Fruit fly (Drosophila melanogaster) S2 (cell line): ENCODE data around the gene CG10185.

Experiments
- CG8478 ChIP-seq: fragments of >200 bp; optimal IDR thresholded peaks from 2 replicates; lab custom pipeline; 2018
- CTCF ChIP-seq, 2 experiments: fragments of >200 bp; optimal IDR thresholded peaks; 2 replicates each; lab custom pipeline; 2018

The CG10185 gene

DNA sequence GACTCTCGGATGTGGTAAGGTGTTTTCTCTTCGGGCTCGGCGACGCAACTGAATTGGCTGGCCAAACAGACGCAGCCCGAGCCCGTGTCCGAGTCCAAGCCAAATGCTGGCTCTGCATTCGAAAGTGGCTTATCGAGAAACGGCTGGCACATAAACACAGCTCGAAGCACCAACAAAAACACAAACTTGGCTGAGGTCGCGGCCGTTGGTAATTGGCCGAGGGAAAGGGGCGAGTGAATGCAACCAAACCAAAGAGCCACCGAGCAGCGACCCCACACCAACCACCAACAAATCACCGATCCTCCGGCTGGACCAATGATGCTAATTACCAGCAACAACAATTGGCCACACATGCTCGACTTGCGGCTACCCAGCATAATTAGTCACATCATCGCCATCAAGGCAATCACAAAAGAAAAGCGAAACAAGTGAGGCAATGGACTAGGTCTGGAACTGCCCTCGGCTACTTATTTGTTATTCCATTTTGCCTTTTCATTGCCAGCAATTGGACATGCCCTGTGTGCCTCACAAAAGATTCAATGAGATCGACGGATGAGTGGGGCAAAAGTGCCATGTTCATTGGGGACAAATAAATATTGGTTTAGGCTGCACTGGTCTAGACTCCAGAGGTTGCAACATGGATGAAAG is 13.7 kb upstream of the CG10185 start, which contains the start of gene CG32855:
Gene CG32855 (minus strand): TSS at position 51 of the 648 bp plus-strand sequence.
- TF ChIP-seq CG8478 (lab: Kevin White, UChicago) (no peak), CTCF (optimal IDR thresholded peaks at IDR 0.05; lab: Kevin White, UChicago) (no peak)

DNA sequence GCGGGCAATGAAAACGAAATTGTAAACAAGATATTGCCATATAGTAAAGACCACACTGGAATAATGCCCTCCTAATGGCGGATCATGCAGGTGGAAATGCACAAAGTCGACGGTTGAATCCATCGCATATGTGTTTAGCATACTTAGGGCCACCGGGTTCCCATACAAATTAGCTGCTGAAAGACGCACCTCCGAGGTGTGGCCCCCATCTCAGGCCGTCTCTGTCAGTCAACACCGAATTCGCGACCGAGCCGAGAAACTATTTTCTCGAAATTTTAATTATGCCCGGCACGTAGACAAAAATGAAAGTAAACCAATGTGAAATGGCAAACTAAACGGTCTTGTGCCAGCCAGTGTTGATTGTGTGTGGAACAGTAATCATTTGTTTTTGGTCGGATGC is 10.9 kb upstream of the CG10185 start:
- no peak for TF ChIP-seq CG8478 (lab: Kevin White, UChicago)

DNA sequence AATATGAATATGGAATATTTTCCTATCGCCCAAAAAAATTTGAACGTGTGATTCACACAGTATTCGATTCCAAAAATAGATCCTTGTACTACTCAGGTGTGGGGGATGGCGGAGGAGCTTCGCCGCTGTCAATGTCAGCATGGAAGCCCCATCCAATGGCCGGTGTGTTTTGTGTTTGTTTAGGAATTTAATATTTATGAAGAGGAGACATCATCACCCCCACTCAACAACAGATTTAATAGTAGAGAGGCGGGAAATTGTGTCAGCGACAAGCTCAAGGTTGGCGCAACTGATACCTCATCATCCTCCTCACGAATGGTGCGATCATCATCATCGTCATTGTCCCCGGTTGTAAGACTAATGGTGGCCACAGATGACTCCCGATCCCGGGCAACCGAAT is 6.7 kb upstream of the CG10185 start:
- no peak for TF ChIP-seq CG8478 (lab: Kevin White, UChicago)
- no peak for TF ChIP-seq CTCF (optimal IDR thresholded peaks at IDR 0.05; lab: Kevin White, UChicago)

DNA sequence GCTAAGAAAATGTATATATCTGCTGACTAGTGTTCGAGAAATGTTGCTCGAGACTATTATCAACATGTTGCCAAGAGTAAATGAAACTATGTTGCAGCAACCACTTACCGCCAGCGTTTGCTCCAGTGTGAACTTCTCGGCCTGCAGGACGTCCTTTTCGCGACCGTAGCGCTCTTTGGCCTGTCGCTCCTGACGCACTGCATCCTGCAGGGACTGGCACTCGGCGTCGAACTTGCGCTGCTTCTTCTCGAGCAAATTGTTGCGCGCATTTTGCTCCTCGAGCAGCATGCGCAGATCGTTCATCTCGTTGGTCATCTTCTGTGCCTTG is 5.2 kb upstream of the CG10185 start:
- TF ChIP-seq CTCF (optimal IDR thresholded peaks at IDR 0.05; lab: Kevin White, UChicago), result no peak
- TF ChIP-seq CG8478 (lab: Kevin White, UChicago), result no peak

DNA sequence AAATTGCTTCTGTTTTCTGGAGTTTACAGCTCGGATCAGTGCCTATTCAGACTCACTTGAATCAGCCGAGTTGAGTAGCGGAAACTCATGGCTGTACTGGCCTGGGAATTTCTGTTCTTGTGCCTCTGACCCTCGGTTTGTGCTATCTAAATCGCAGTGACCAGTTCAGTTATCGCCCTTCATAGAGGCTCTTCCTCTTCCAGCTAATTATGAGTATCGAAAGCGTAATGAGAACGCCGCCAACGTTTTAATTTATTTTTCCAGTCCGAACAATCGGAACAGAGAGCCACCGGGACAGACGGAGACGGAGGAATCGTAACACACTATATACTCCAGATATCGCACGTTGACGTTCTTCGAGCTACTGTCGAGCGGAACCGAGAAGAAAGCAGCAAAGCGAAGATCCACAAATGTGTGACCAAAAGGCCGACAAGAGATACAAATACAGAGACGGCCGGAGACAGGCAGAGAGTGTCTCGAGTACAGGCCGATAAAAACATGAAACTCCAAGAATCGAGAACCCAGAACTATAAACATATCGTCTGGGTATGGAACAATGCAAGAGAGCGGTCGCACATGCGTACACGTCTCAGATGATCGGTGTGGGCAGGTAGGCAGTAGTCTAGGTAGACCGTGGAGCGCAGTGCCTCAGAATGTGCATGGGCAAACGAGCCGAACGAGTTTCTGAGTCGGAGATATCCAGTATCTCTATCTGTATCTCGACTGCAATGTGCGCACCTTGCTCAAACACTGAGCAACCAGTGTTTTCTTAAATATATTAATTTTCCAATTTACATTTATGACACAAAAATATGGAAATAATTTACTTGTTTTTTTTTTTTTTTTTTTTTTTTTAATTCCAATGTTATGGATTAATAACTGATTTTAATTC is 4.5 kb upstream of the CG10185 start:
- TF ChIP-seq CG8478 (lab: Kevin White, UChicago), result no peak
- no peak for TF ChIP-seq CTCF (optimal IDR thresholded peaks at IDR 0.05; lab: Kevin White, UChicago)

DNA sequence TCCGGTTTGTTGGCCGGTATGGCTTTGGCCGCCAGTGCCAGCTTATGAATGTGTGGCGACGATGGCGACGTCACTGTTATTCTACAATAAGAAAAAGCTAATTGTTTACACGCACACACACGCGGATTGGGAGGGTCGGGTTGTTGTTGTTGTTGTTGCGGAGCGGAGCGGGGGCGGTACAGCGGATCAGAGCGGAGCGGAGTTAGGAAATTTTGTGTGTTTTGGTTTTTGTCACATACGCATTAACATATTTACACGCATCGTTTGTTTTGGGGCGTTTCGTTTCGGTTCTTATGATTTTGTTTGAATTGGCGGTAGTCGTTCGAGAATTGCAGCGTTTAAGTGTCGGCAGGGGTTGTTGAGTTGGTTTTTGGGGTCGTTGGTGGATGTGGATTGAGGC is 1.9 kb upstream of the CG10185 start:
- TF ChIP-seq CTCF (optimal IDR thresholded peaks at IDR 0.05; lab: Kevin White, UChicago) (no peak), CG8478 (lab: Kevin White, UChicago) (no peak)

DNA sequence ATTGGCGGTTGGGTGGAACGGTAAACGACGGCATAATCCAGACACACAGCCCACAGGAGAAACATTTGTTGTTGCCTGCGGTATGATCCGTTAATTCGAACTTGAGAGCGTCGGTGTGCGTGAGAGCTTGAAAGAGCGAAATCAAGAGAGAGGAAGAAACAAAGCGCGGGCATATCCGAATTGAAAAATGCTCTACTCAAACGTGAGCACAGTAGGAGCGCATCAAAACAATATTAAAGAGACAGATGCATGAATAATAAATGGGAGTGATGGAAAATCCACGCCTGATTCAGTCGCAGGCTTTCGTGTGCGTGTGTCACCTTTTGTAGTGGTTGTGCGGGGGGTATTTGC is 16.1 kb downstream of the CG10185 start:
- TF ChIP-seq CG8478 (lab: Kevin White, UChicago) (no peak), CTCF (optimal IDR thresholded peaks at IDR 0.05; lab: Kevin White, UChicago) (no peak)

DNA sequence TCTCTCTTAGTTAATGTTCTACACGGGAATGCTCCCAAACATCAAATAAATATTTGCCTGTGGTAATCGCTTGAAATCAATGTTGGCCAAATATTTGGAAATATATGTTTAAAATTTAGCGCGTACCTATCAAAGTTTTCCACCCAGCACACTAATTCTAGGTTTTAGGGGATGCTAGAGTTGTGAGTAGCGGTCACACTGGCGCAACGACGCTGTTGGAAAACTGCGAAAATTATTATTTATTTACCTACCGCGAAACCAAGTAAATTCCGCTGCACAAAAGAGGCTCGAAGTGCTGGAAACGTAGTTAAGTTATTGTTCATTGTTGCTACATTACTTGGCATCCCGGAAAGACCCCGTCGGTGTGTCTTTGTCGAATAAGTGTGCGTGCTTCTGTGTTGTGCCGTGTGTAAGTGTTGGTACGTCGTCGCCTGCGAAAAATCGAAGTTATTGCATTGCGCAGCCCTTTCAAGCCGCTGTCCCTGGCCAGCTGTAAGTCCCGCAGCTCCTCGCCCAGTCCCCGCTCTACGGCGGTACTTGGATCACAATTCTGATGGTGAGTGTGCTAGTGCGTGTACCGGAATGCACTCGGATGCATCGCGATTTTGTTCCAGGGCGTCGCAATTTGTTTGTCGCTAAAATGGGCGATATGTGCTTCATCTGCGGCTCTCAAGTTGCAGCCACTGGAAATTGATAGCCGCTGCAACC is 16.6 kb downstream of the CG10185 start, which contains the start of gene msps:
Gene msps (plus strand): TSS at position 181 of the 708 bp plus-strand sequence.
- peak; percentile 2 to 22 for TF ChIP-seq CTCF (optimal IDR thresholded peaks at IDR 0.05; lab: Kevin White, UChicago)
- TF ChIP-seq CG8478 (lab: Kevin White, UChicago), result no peak

DNA sequence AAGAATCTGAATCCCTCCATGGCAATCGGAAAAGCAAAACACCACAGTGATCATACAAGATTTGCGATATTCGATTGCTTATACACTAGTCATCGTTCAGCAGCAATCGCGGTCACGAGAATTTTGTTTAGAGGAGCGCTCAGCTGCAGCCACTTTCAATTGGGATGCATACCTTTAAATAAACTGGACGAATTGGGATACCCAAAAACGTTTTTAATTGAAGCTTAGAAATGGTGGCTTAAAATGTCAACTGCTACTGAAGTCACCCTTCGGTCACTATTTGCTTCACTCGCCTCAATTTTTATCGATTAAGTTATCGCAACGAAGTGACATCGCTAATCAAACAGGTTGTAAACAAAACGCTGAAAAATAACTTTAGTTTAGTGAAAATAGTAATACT is 18.0 kb downstream of the CG10185 start, which contains the start of the genes IKKbeta and CG5013:
Gene IKKbeta (minus strand): TSS at position 53 of the 400 bp plus-strand sequence.
Gene CG5013 (plus strand): TSS at position 302 of the 400 bp plus-strand sequence.
- TF ChIP-seq CG8478 (lab: Kevin White, UChicago) (no peak), CTCF (optimal IDR thresholded peaks at IDR 0.05; lab: Kevin White, UChicago) (peak in 1 of 2 experiments; percentile 19)

DNA sequence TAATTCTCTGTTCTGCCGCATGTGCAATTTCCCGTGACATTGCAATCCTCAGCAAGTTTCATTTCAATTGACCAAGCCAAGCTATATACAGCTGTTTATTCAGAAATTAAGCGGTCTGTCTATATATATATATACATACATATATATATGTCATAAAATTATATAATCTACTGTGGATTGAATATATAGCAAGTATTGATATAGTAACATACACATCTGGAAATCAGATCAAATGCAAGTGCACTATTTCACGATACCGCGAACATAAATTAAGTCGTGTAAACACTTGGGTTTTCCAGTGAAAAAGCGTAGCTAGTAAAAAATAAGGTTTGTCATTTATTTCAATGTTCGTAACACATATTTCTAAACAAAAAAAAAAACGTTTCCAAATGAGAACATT is 21.4 kb downstream of the CG10185 start, which contains the start of gene Jhbp5:
Gene Jhbp5 (minus strand): TSS at position 101 of the 400 bp plus-strand sequence.
- TF ChIP-seq CTCF (optimal IDR thresholded peaks at IDR 0.05; lab: Kevin White, UChicago) (no peak), CG8478 (lab: Kevin White, UChicago) (no peak)

DNA sequence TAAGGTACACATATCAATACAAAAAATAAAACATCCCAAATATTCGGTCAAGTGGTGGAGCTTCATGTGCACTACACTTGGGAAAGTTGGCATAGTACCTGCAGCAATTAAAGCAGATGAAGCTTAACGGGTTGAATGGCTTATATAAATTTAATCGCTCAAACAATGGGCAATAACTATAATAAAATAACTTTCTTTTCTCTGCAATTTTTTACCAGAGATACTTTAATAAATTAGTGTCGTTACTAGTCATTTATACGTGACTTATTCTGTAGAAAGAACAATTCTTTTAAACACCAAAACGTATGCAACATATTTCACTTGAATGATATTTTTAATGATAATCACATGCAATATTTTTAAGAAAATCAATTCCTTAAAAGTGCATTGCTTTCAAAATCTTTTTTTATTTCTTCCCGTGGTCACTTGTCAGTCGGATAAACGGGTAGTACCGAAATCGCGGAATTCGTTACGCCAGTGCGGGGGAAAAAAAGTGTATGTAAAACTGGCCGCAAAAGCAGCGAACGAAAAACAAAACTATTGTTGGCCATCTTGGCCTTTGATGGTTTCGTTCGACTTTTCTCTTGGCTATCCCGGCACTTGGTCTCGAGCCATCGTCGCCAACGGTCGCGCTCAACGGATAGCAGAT is 24.4 kb downstream of the CG10185 start, which contains the start of gene Jhbp4:
Gene Jhbp4 (plus strand): TSS at position 599 of the 649 bp plus-strand sequence.
- TF ChIP-seq CG8478 (lab: Kevin White, UChicago), result no peak
- TF ChIP-seq CTCF (optimal IDR thresholded peaks at IDR 0.05; lab: Kevin White, UChicago), result no peak

DNA sequence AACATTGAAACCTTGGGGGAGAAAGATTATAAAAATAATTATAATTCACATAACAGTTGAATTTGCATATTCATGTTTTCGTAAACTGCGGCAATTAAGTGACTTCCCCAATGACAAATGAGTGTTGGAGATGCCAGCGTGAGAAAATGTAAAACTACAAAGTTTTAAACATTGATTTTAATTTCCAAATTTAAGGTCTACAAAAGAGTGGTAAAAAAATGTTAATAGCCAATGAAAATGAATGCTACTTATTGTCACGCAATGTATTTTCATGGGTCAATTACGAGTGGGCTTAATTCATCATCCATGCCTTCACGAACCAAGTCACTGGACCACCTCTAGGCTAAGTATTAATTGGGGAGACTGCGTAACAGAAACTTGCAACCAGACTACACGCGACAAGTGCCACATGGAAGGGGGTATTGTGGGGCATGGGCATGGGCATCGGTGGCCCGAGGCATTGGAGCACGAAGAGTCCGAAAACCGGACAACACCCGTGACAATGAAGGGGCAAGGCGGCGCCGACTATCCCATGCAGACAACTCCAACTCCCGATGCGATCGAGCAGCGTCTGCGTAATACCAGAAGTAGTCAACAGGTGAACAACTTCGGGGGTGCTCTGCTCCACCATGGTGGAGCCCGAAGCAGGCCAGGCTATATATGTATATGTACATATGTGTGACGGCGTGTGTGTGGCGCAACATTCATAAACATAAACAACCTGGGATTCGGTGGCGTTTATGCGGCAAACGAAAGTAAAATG is 25.1 kb downstream of the CG10185 start:
- no peak for TF ChIP-seq CG8478 (lab: Kevin White, UChicago)

DNA sequence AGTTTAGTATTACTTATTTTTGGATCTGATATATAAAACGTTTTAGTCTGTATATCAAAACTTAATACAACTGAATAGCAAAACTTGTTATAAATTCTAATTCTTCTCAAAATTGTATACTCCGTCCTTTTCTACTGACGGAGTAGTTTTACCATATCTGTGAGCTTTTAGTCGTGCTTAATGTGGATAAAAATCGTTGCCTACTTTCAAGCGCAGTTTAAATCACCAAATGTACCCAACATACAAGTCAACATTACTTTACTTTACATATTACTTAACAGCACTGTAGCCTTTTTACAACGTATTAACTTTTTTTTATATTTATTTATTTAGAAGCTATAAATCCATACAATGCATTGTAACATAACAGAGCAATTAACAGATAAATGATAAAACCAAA is 26.5 kb downstream of the CG10185 start:
- no peak for TF ChIP-seq CG8478 (lab: Kevin White, UChicago)
- peak in 1 of 2 experiments; percentile 54 for TF ChIP-seq CTCF (optimal IDR thresholded peaks at IDR 0.05; lab: Kevin White, UChicago)
